Worm (Caenorhabditis elegans) whole organism, L3 larva: ENCODE measurements around the gene K10B3.5.

Source experiments
- R02D3.7 ChIP-seq: fragments of 150-350 bp; optimal IDR thresholded peaks from 2 replicates; lab custom pipeline; 2014; ENCODE audit warnings: missing biosample characterization, missing genetic modification characterization
- ZK546.5 ChIP-seq: sonication (generic microtip); optimal IDR thresholded peaks from 2 replicates; lab custom pipeline; 2017; ENCODE audit warnings: missing biosample characterization, missing genetic modification characterization
- aly-2 ChIP-seq: fragments of 150-350 bp; optimal IDR thresholded peaks from 2 replicates; lab custom pipeline; 2014; ENCODE audit warnings: missing biosample characterization, missing genetic modification characterization
- ama-1 ChIP-seq: fragments of 150-350 bp; optimal IDR thresholded peaks from 2 replicates; lab custom pipeline; 2018
- ceh-16 ChIP-seq: sonication (generic microtip); optimal IDR thresholded peaks from 2 replicates; lab custom pipeline; 2017; ENCODE audit warnings: missing biosample characterization, missing genetic modification characterization
- ceh-28 ChIP-seq: fragments of 150-350 bp; optimal IDR thresholded peaks from 2 replicates; lab custom pipeline; 2014; ENCODE audit warnings: missing biosample characterization, missing genetic modification reagents, missing genetic modification characterization
- ceh-82 ChIP-seq: fragments of 150-350 bp; optimal IDR thresholded peaks from 2 replicates; lab custom pipeline; 2014; ENCODE audit warnings: missing biosample characterization, missing genetic modification characterization
- daf-12 ChIP-seq: fragments of 150-350 bp; optimal IDR thresholded peaks from 2 replicates; lab custom pipeline; 2014; ENCODE audit warnings: missing biosample characterization, missing genetic modification reagents, missing genetic modification characterization
- egl-27 ChIP-seq: sonication (generic microtip); optimal IDR thresholded peaks from 4 replicates; lab custom pipeline; 2017; ENCODE audit warnings: missing biosample characterization, missing genetic modification reagents, missing genetic modification characterization
- egl-5 ChIP-seq: fragments of 150-350 bp; optimal IDR thresholded peaks from 2 replicates; lab custom pipeline; 2017; ENCODE audit warnings: missing biosample characterization, missing genetic modification reagents, missing genetic modification characterization, inconsistent platforms
- elt-1 ChIP-seq: fragments of 150-350 bp; optimal IDR thresholded peaks from 2 replicates; lab custom pipeline; 2014; ENCODE audit warnings: missing biosample characterization, missing genetic modification characterization
- elt-3 ChIP-seq, 3 experiments: fragments of 150-350 bp in 1 of 3; sonication (generic microtip) in 2 of 3; optimal IDR thresholded peaks; 2 replicates in 2 of 3; 4 replicates in 1 of 3; lab custom pipeline; 2014 to 2017; ENCODE audit warnings: missing biosample characterization in 3 of 3, missing genetic modification characterization in 3 of 3
- eor-1 ChIP-seq, 2 experiments: fragments of 150-350 bp; optimal IDR thresholded peaks; 2 replicates each; lab custom pipeline; 2014 to 2018; ENCODE audit warnings: missing biosample characterization in 2 of 2, missing genetic modification characterization in 2 of 2
- fkh-10 ChIP-seq: sonication (generic microtip); optimal IDR thresholded peaks from 2 replicates; lab custom pipeline; 2017; ENCODE audit warnings: missing biosample characterization, missing genetic modification reagents, missing genetic modification characterization
- fkh-2 ChIP-seq: fragments of 150-350 bp; optimal IDR thresholded peaks from 2 replicates; lab custom pipeline; 2014; ENCODE audit warnings: missing biosample characterization, missing genetic modification reagents, missing genetic modification characterization
- fos-1 ChIP-seq: fragments of 150-350 bp; optimal IDR thresholded peaks from 2 replicates; lab custom pipeline; 2014; ENCODE audit warnings: missing biosample characterization, missing genetic modification characterization
- hmg-11 ChIP-seq: sonication (generic microtip); optimal IDR thresholded peaks from 2 replicates; lab custom pipeline; 2016; ENCODE audit warnings: missing genetic modification characterization, missing compliant biosample characterization
- jun-1 ChIP-seq: fragments of 150-350 bp; optimal IDR thresholded peaks from 2 replicates; lab custom pipeline; 2014; ENCODE audit warnings: missing biosample characterization, missing genetic modification reagents, missing genetic modification characterization
- lin-15B ChIP-seq: fragments of 150-350 bp; optimal IDR thresholded peaks from 2 replicates; lab custom pipeline; 2014; ENCODE audit warnings: missing biosample characterization, missing genetic modification characterization
- lin-39 ChIP-seq: fragments of 150-350 bp; optimal IDR thresholded peaks from 2 replicates; lab custom pipeline; 2018; ENCODE audit warnings: missing biosample characterization, missing genetic modification reagents, missing genetic modification characterization
- lsy-12 ChIP-seq: sonication (generic microtip); optimal IDR thresholded peaks from 2 replicates; lab custom pipeline; 2016; ENCODE audit warnings: mild to moderate bottlenecking, missing genetic modification characterization, missing compliant biosample characterization
- mdl-1 ChIP-seq: fragments of 150-350 bp; optimal IDR thresholded peaks from 2 replicates; lab custom pipeline; 2014; ENCODE audit warnings: missing biosample characterization, missing genetic modification characterization
- mml-1 ChIP-seq: fragments of 150-350 bp; sonication (generic microtip); optimal IDR thresholded peaks from 3 replicates; lab custom pipeline; 2014; ENCODE audit warnings: missing biosample characterization, missing genetic modification characterization
- nfya-1 ChIP-seq: sonication (generic microtip); optimal IDR thresholded peaks from 2 replicates; lab custom pipeline; 2017; ENCODE audit warnings: missing genetic modification characterization, mild to moderate bottlenecking, missing compliant biosample characterization, antibody characterized with exemption, moderate library complexity; ENCODE audit not compliant: insufficient read depth
- nhr-11 ChIP-seq: fragments of 150-350 bp; optimal IDR thresholded peaks from 2 replicates; lab custom pipeline; 2014; ENCODE audit warnings: missing biosample characterization, missing genetic modification characterization
- nhr-12 ChIP-seq: fragments of 150-350 bp; optimal IDR thresholded peaks from 2 replicates; lab custom pipeline; 2014; ENCODE audit warnings: missing biosample characterization, missing genetic modification characterization
- nhr-23 ChIP-seq: fragments of 150-350 bp; optimal IDR thresholded peaks from 2 replicates; lab custom pipeline; 2014; ENCODE audit warnings: missing biosample characterization, missing genetic modification reagents, missing genetic modification characterization
- nhr-237 ChIP-seq: fragments of 150-350 bp; optimal IDR thresholded peaks from 2 replicates; lab custom pipeline; 2014; ENCODE audit warnings: missing biosample characterization, missing genetic modification characterization
- nhr-25 ChIP-seq: sonication (generic microtip); optimal IDR thresholded peaks from 2 replicates; lab custom pipeline; 2017; ENCODE audit warnings: missing biosample characterization, missing genetic modification characterization
- nhr-28 ChIP-seq: fragments of 150-350 bp; optimal IDR thresholded peaks from 2 replicates; lab custom pipeline; 2014; ENCODE audit warnings: missing biosample characterization, missing genetic modification characterization
- nhr-43 ChIP-seq: sonication (generic microtip); optimal IDR thresholded peaks from 2 replicates; lab custom pipeline; 2016; ENCODE audit warnings: mild to moderate bottlenecking, missing genetic modification characterization, missing compliant biosample characterization; ENCODE audit not compliant: poor library complexity, severe bottlenecking
- nhr-67 ChIP-seq: fragments of 150-350 bp; optimal IDR thresholded peaks from 2 replicates; lab custom pipeline; 2014; ENCODE audit warnings: missing biosample characterization, missing genetic modification characterization
- nhr-76 ChIP-seq: fragments of 150-350 bp; sonication (generic microtip); optimal IDR thresholded peaks from 5 replicates; lab custom pipeline; 2014; ENCODE audit warnings: missing biosample characterization, missing genetic modification characterization
- nhr-77 ChIP-seq: fragments of 150-350 bp; optimal IDR thresholded peaks from 2 replicates; lab custom pipeline; 2014; ENCODE audit warnings: missing biosample characterization, missing genetic modification characterization
- pha-4 ChIP-seq: fragments of 150-350 bp; optimal IDR thresholded peaks from 2 replicates; lab custom pipeline; 2014; ENCODE audit warnings: missing biosample characterization, missing genetic modification reagents, missing genetic modification characterization
- pqm-1 ChIP-seq: fragments of 150-350 bp; optimal IDR thresholded peaks from 2 replicates; lab custom pipeline; 2017; ENCODE audit warnings: missing biosample characterization, missing genetic modification characterization, inconsistent platforms
- sea-2 ChIP-seq: fragments of 150-350 bp; sonication (generic microtip); optimal IDR thresholded peaks from 4 replicates; lab custom pipeline; 2014; ENCODE audit warnings: missing biosample characterization, missing genetic modification reagents, missing genetic modification characterization
- skn-1 ChIP-seq: fragments of 150-350 bp; optimal IDR thresholded peaks from 2 replicates; lab custom pipeline; 2014; ENCODE audit warnings: missing biosample characterization, missing genetic modification characterization
- snpc-4 ChIP-seq: fragments of 150-350 bp; optimal IDR thresholded peaks from 2 replicates; lab custom pipeline; 2014; ENCODE audit warnings: missing biosample characterization, missing genetic modification characterization
- tbx-2 ChIP-seq: sonication (generic microtip); optimal IDR thresholded peaks from 2 replicates; lab custom pipeline; 2016; ENCODE audit warnings: mild to moderate bottlenecking, missing genetic modification characterization, missing compliant biosample characterization
- unc-62 ChIP-seq: fragments of 150-350 bp; sonication (generic microtip); optimal IDR thresholded peaks from 4 replicates; lab custom pipeline; 2014; ENCODE audit warnings: missing biosample characterization, missing genetic modification reagents, missing genetic modification characterization
- zag-1 ChIP-seq: fragments of 150-350 bp; optimal IDR thresholded peaks from 2 replicates; lab custom pipeline; 2014; ENCODE audit warnings: missing biosample characterization, missing genetic modification characterization
- ztf-11 ChIP-seq: fragments of 150-350 bp; optimal IDR thresholded peaks from 2 replicates; lab custom pipeline; 2014; ENCODE audit warnings: missing biosample characterization, missing genetic modification characterization
- ztf-4 ChIP-seq: fragments of 150-350 bp; optimal IDR thresholded peaks from 2 replicates; lab custom pipeline; 2014; ENCODE audit warnings: missing biosample characterization, missing genetic modification characterization

K10B3.5 gene

ce11 chrX:3139516-3140301 lies 33.4 kb upstream of the K10B3.5 start:
- TF ChIP-seq nhr-77 (no peak), mdl-1 (no peak), unc-62 (GFP tag; lab: Kevin White, UChicago) (no peak), lsy-12 (tag; lab: Kevin White, UChicago) (no peak), eor-1 (tag; optimal IDR thresholded peaks at IDR 0.05; lab: Kevin White, UChicago) (no peak), hmg-11 (tag; lab: Kevin White, UChicago) (no peak), nhr-23 (tag; lab: Kevin White, UChicago) (no peak), R02D3.7 (tag; lab: Kevin White, UChicago) (no peak), ama-1 (lab: Kevin White, UChicago) (no peak), fos-1 (tag; lab: Kevin White, UChicago) (no peak), elt-3 (tag; optimal IDR thresholded peaks at IDR 0.05; lab: Kevin White, UChicago) (no peak), sea-2 (GFP tag; lab: Kevin White, UChicago) (no peak), nhr-67 (tag; lab: Kevin White, UChicago) (no peak), ZK546.5 (tag; lab: Kevin White, UChicago) (no peak), nhr-76 (tag; lab: Kevin White, UChicago) (no peak), nhr-25 (tag; lab: Kevin White, UChicago) (no peak), mml-1 (tag; lab: Kevin White, UChicago) (no peak), nhr-28 (no peak), zag-1 (tag; lab: Kevin White, UChicago) (no peak), snpc-4 (tag; lab: Kevin White, UChicago) (no peak)

ce11 chrX:3135186-3135585 lies 28.9 kb upstream of the K10B3.5 start, which contains the start of gene K10B3.1:
K10B3.1 (plus strand) TSS chrX:3135486.
- TF ChIP-seq pha-4 (tag; lab: Kevin White, UChicago) (peak; percentile 3), elt-3 (tag; optimal IDR thresholded peaks at IDR 0.05; lab: Kevin White, UChicago) (no peak)

- TF ChIP-seq aly-2 (peak; percentile 11), ama-1 (lab: Kevin White, UChicago) (peak; percentile 29), eor-1 (tag; optimal IDR thresholded peaks at IDR 0.05; lab: Kevin White, UChicago) (no peak), lsy-12 (tag; lab: Kevin White, UChicago) (peak; percentile 92), mdl-1 (peak; percentile 54), ceh-28 (tag; lab: Kevin White, UChicago) (peak; percentile 80), pqm-1 (tag; lab: Kevin White, UChicago) (peak; percentile 72), elt-3 (tag; optimal IDR thresholded peaks at IDR 0.05; lab: Kevin White, UChicago) (peak in 1 of 3 experiments; percentile 4), nhr-12 (tag; lab: Kevin White, UChicago) (no peak), nhr-11 (peak; percentile 87), fkh-2 (tag; lab: Kevin White, UChicago) (peak; percentile 28), fkh-10 (GFP tag; lab: Kevin White, UChicago) (peak; percentile 67), skn-1 (peak; percentile 87), hmg-11 (tag; lab: Kevin White, UChicago) (peak; percentile 97), mml-1 (tag; lab: Kevin White, UChicago) (no peak), nhr-67 (tag; lab: Kevin White, UChicago) (no peak), nhr-77 (no peak), nhr-25 (tag; lab: Kevin White, UChicago) (peak; percentile 95), lin-15B (tag; lab: Kevin White, UChicago) (peak; percentile 65), daf-12 (tag; lab: Kevin White, UChicago) (no peak), nhr-43 (tag; lab: Kevin White, UChicago) (peak; percentile 76), nfya-1 (peak; percentile 92), tbx-2 (tag; lab: Kevin White, UChicago) (peak; percentile 86), ceh-16 (no peak), nhr-28 (no peak), nhr-76 (tag; lab: Kevin White, UChicago) (no peak), lin-39 (tag; lab: Kevin White, UChicago) (peak; percentile 99), ZK546.5 (tag; lab: Kevin White, UChicago) (no peak), ceh-82 (tag; lab: Kevin White, UChicago) (peak; percentile 68), elt-1 (tag; lab: Kevin White, UChicago) (peak; percentile 78), nhr-237 (tag; lab: Kevin White, UChicago) (no peak), nhr-23 (tag; lab: Kevin White, UChicago) (peak; percentile 79), snpc-4 (tag; lab: Kevin White, UChicago) (peak; percentile 51), unc-62 (GFP tag; lab: Kevin White, UChicago) (peak; percentile 90), egl-5 (peak; percentile 78), ztf-4 (tag; lab: Kevin White, UChicago) (peak; percentile 76), egl-27 (peak; percentile 86), pha-4 (tag; lab: Kevin White, UChicago) (peak; percentile 98), jun-1 (tag; lab: Kevin White, UChicago) (peak; percentile 96), fos-1 (tag; lab: Kevin White, UChicago) (peak; percentile 93), sea-2 (GFP tag; lab: Kevin White, UChicago) (no peak), ztf-11 (no peak)
Measured at ce11 chrX:3127626-3128142, 21.4 kb upstream of the K10B3.5 start.
